Fruit fly (Drosophila melanogaster) whole organism, embryonic: ENCODE results near the gene CG2187.

Experiments used
- Atf3 ChIP-seq: fragments of 200-800 bp; sonication (Bioruptor generic); optimal IDR thresholded peaks from 3 replicates; lab custom pipeline; 2016; ENCODE audit warnings: missing biosample characterization, missing genetic modification characterization
- BEAF-32 ChIP-seq: fragments of 200-800 bp; sonication (Bioruptor generic); optimal IDR thresholded peaks from 3 replicates; lab custom pipeline; 2017; ENCODE audit warnings: missing biosample characterization, missing genetic modification characterization, mild to moderate bottlenecking, moderate library complexity, missing genetic modification reagents
- CG10274 ChIP-seq: fragments of 200-800 bp; sonication (Bioruptor generic); optimal IDR thresholded peaks from 3 replicates; lab custom pipeline; 2017; ENCODE audit warnings: missing biosample characterization, mild to moderate bottlenecking, missing genetic modification characterization
- CG10321 ChIP-seq: fragments of 200-800 bp; sonication (Bioruptor generic); IDR thresholded peaks from 2 replicates; pipeline ENCODE4 v1.3.6; 2022; ENCODE audit warnings: missing biosample characterization, missing genetic modification characterization
- CG12236 ChIP-seq: fragments of 200-800 bp; sonication (Bioruptor generic); optimal IDR thresholded peaks from 2 replicates; lab custom pipeline; 2016; ENCODE audit warnings: missing biosample characterization, missing genetic modification characterization
- CG1233 ChIP-seq: fragments of 200-800 bp; sonication (Bioruptor generic); optimal IDR thresholded peaks from 4 replicates; lab custom pipeline; 2018; ENCODE audit warnings: missing biosample characterization, mild to moderate bottlenecking, missing genetic modification characterization
- CG12659 ChIP-seq: fragments of 200-800 bp; sonication (Bioruptor generic); optimal IDR thresholded peaks from 3 replicates; lab custom pipeline; 2017; ENCODE audit warnings: mild to moderate bottlenecking, missing biosample characterization, missing genetic modification reagents, missing genetic modification characterization
- CG12942 ChIP-seq: fragments of 200-800 bp; sonication (Bioruptor generic); optimal IDR thresholded peaks from 3 replicates; lab custom pipeline; 2016; ENCODE audit warnings: missing biosample characterization, missing genetic modification characterization
- CG14667 ChIP-seq: fragments of 200-800 bp; sonication (Bioruptor generic); IDR thresholded peaks from 2 replicates; pipeline ENCODE4 v1.3.6; 2022; ENCODE audit warnings: missing biosample characterization, missing genetic modification characterization
- CG15073 ChIP-seq: fragments of 200-800 bp; sonication (Bioruptor generic); optimal IDR thresholded peaks from 2 replicates; lab custom pipeline; 2016; ENCODE audit warnings: missing biosample characterization, missing genetic modification characterization
- CG1529 ChIP-seq: fragments of 200-800 bp; sonication (Bioruptor generic); optimal IDR thresholded peaks from 3 replicates; lab custom pipeline; 2018; ENCODE audit warnings: missing biosample characterization, missing genetic modification characterization
- CG15514 ChIP-seq: fragments of 200-800 bp; sonication (Bioruptor generic); optimal IDR thresholded peaks from 3 replicates; lab custom pipeline; 2017; ENCODE audit warnings: missing biosample characterization, missing genetic modification characterization, mild to moderate bottlenecking, moderate library complexity, missing genetic modification reagents
- CG17568 ChIP-seq: fragments of 200-800 bp; sonication (Bioruptor generic); optimal IDR thresholded peaks from 2 replicates; lab custom pipeline; 2018; ENCODE audit warnings: missing biosample characterization, mild to moderate bottlenecking, missing genetic modification characterization, moderate library complexity
- CG2678 ChIP-seq: fragments of 200-800 bp; sonication (Bioruptor generic); optimal IDR thresholded peaks from 3 replicates; lab custom pipeline; 2019; ENCODE audit warnings: missing biosample characterization, mild to moderate bottlenecking, missing genetic modification characterization, moderate library complexity
- CG2875 ChIP-seq: fragments of 200-800 bp; sonication (Bioruptor generic); optimal IDR thresholded peaks from 2 replicates; lab custom pipeline; 2017; ENCODE audit warnings: missing biosample characterization, mild to moderate bottlenecking, missing genetic modification characterization, missing genetic modification reagents
- CG32767 ChIP-seq: fragments of 200-800 bp; sonication (Bioruptor generic); IDR thresholded peaks from 2 replicates; pipeline ENCODE4 v1.3.6; 2022; ENCODE audit warnings: missing biosample characterization, missing genetic modification characterization
- CG32772 ChIP-seq: fragments of 200-800 bp; sonication (Bioruptor generic); IDR thresholded peaks from 2 replicates; pipeline ENCODE4 v1.3.6; 2022; ENCODE audit warnings: missing biosample characterization, missing genetic modification characterization
- CG4328 ChIP-seq: fragments of 200-800 bp; sonication (Bioruptor generic); optimal IDR thresholded peaks from 3 replicates; lab custom pipeline; 2017; ENCODE audit warnings: missing biosample characterization, missing genetic modification reagents, missing genetic modification characterization
- CG6854 ChIP-seq: fragments of 200-800 bp; sonication (Bioruptor generic); optimal IDR thresholded peaks from 3 replicates; lab custom pipeline; 2017; ENCODE audit warnings: missing biosample characterization, mild to moderate bottlenecking, missing genetic modification characterization
- CG8388 ChIP-seq: fragments of 200-800 bp; sonication (Bioruptor generic); optimal IDR thresholded peaks from 2 replicates; lab custom pipeline; 2019; ENCODE audit warnings: missing biosample characterization, mild to moderate bottlenecking, missing genetic modification characterization, moderate library complexity
- CG9609 ChIP-seq: fragments of 200-800 bp; sonication (Bioruptor generic); optimal IDR thresholded peaks from 3 replicates; lab custom pipeline; 2016; ENCODE audit warnings: missing biosample characterization, missing genetic modification characterization
- CTCF ChIP-seq: fragments of 200-800 bp; sonication (Bioruptor generic); optimal IDR thresholded peaks from 2 replicates; lab custom pipeline; 2017; ENCODE audit warnings: missing biosample characterization, mild to moderate bottlenecking, missing genetic modification characterization, moderate library complexity
- Fer2 ChIP-seq: fragments of 200-800 bp; sonication (Bioruptor generic); optimal IDR thresholded peaks from 2 replicates; lab custom pipeline; 2018; ENCODE audit warnings: missing biosample characterization, mild to moderate bottlenecking, missing genetic modification characterization, moderate library complexity
- H2.0 ChIP-seq: fragments of 200-800 bp; sonication (Bioruptor generic); IDR thresholded peaks from 2 replicates; pipeline ENCODE4 v1.3.6; 2022; ENCODE audit warnings: missing biosample characterization, missing genetic modification characterization
- HmgZ ChIP-seq: fragments of 200-800 bp; sonication (Bioruptor generic); optimal IDR thresholded peaks from 2 replicates; lab custom pipeline; 2018; ENCODE audit warnings: missing biosample characterization, mild to moderate bottlenecking, missing genetic modification characterization
- Hmx ChIP-seq: fragments of 200-800 bp; sonication (Bioruptor generic); optimal IDR thresholded peaks from 2 replicates; lab custom pipeline; 2016; ENCODE audit warnings: missing biosample characterization, missing genetic modification characterization
- Hr51 ChIP-seq, 2 experiments: fragments of 200-800 bp; sonication (Bioruptor generic); optimal IDR thresholded peaks; 2 replicates in 1 of 2; 3 replicates in 1 of 2; lab custom pipeline; 2016 to 2018; ENCODE audit warnings: missing biosample characterization in 2 of 2, missing genetic modification characterization in 2 of 2, mild to moderate bottlenecking in 1 of 2, moderate library complexity in 1 of 2
- Hr78 ChIP-seq, 2 experiments: fragments of 200-800 bp in 1 of 2; fragments of >200 bp in 1 of 2; sonication (Bioruptor generic) in 1 of 2; optimal IDR thresholded peaks; 2 replicates each; lab custom pipeline; 2017 to 2019; ENCODE audit warnings: missing biosample characterization in 2 of 2, missing genetic modification characterization in 2 of 2, mild to moderate bottlenecking in 1 of 2, moderate library complexity in 1 of 2
- Lim3 ChIP-seq: fragments of 200-800 bp; sonication (Bioruptor generic); IDR thresholded peaks from 2 replicates; pipeline ENCODE4 v1.3.6; 2022; ENCODE audit warnings: missing biosample characterization, missing genetic modification characterization
- Oaz ChIP-seq: fragments of 200-800 bp; sonication (Bioruptor generic); IDR thresholded peaks from 2 replicates; pipeline ENCODE4 v1.3.6; 2022; ENCODE audit warnings: missing biosample characterization, missing genetic modification characterization
- PHDP ChIP-seq: fragments of 200-800 bp; sonication (Bioruptor generic); optimal IDR thresholded peaks from 3 replicates; lab custom pipeline; 2018; ENCODE audit warnings: missing biosample characterization, mild to moderate bottlenecking, missing genetic modification characterization, moderate library complexity
- Ravus ChIP-seq: fragments of 200-800 bp; sonication (Bioruptor generic); IDR thresholded peaks from 2 replicates; pipeline ENCODE4 v1.3.6; 2022; ENCODE audit warnings: missing biosample characterization, missing genetic modification characterization
- al ChIP-seq: fragments of 200-800 bp; sonication (Bioruptor generic); IDR thresholded peaks from 2 replicates; pipeline ENCODE4 v1.3.6; 2022; ENCODE audit warnings: missing biosample characterization, missing genetic modification characterization
- crp ChIP-seq, 2 experiments: fragments of 200-800 bp; sonication (Bioruptor generic); optimal IDR thresholded peaks; 2 replicates in 1 of 2; 3 replicates in 1 of 2; lab custom pipeline; 2017; ENCODE audit warnings: missing biosample characterization in 2 of 2, missing genetic modification characterization in 2 of 2, mild to moderate bottlenecking in 1 of 2, moderate library complexity in 1 of 2
- gem ChIP-seq: fragments of 200-800 bp; sonication (Bioruptor generic); optimal IDR thresholded peaks from 2 replicates; lab custom pipeline; 2019; ENCODE audit warnings: missing biosample characterization, mild to moderate bottlenecking, missing genetic modification characterization, moderate library complexity
- gfzf ChIP-seq: fragments of 200-800 bp; sonication (Bioruptor generic); optimal IDR thresholded peaks from 2 replicates; lab custom pipeline; 2016; ENCODE audit warnings: missing biosample characterization, mild to moderate bottlenecking, missing genetic modification characterization, moderate library complexity
- gsb ChIP-seq: fragments of 200-800 bp; sonication (Bioruptor generic); IDR thresholded peaks from 2 replicates; pipeline ENCODE4 v1.3.6; 2022; ENCODE audit warnings: missing biosample characterization, missing genetic modification characterization
- gt ChIP-seq: fragments of 200-800 bp; sonication (Bioruptor generic); IDR thresholded peaks from 2 replicates; pipeline ENCODE4 v1.3.6; 2022; ENCODE audit warnings: missing biosample characterization, missing genetic modification characterization
- ham ChIP-seq: fragments of 200-800 bp; sonication (Bioruptor generic); IDR thresholded peaks from 2 replicates; pipeline ENCODE4 v1.3.6; 2022; ENCODE audit warnings: missing biosample characterization, missing genetic modification characterization
- kah ChIP-seq: fragments of 200-800 bp; sonication (Bioruptor generic); optimal IDR thresholded peaks from 2 replicates; lab custom pipeline; 2018; ENCODE audit warnings: missing biosample characterization, mild to moderate bottlenecking, missing genetic modification characterization
- klu ChIP-seq: fragments of 200-800 bp; sonication (Bioruptor generic); IDR thresholded peaks from 2 replicates; pipeline ENCODE4 v1.3.6; 2022; ENCODE audit warnings: missing biosample characterization, missing genetic modification characterization
- lmd ChIP-seq: fragments of 200-800 bp; sonication (Bioruptor generic); IDR thresholded peaks from 2 replicates; pipeline ENCODE4 v1.3.6; 2022; ENCODE audit warnings: missing biosample characterization, missing genetic modification characterization
- mld ChIP-seq: fragments of 200-800 bp; sonication (Bioruptor generic); IDR thresholded peaks from 3 replicates; pipeline ENCODE4 v1.3.6; 2022; ENCODE audit warnings: missing biosample characterization, missing genetic modification characterization; ENCODE audit not compliant: partially characterized antibody
- nerfin-1 ChIP-seq: fragments of 200-800 bp; sonication (Bioruptor generic); optimal IDR thresholded peaks from 3 replicates; lab custom pipeline; 2019; ENCODE audit warnings: missing biosample characterization, mild to moderate bottlenecking, missing genetic modification characterization, moderate library complexity
- pita ChIP-seq: fragments of 200-800 bp; sonication (Bioruptor generic); optimal IDR thresholded peaks from 2 replicates; lab custom pipeline; 2017; ENCODE audit warnings: missing biosample characterization, mild to moderate bottlenecking, missing genetic modification characterization
- sc ChIP-seq, 3 experiments: fragments of >200 bp in 2 of 3; fragments of 200-800 bp in 1 of 3; sonication (Bioruptor generic) in 1 of 3; optimal IDR thresholded peaks; 2 replicates in 2 of 3; 3 replicates in 1 of 3; lab custom pipeline; 2017; ENCODE audit warnings: mild to moderate bottlenecking in 1 of 3, missing biosample characterization in 1 of 3, missing genetic modification characterization in 1 of 3, missing genetic modification reagents in 1 of 3
- shn ChIP-seq: fragments of 200-800 bp; sonication (Bioruptor generic); optimal IDR thresholded peaks from 3 replicates; lab custom pipeline; 2016; ENCODE audit warnings: missing biosample characterization, missing genetic modification characterization
- tgo ChIP-seq: fragments of 200-800 bp; sonication (Bioruptor generic); IDR thresholded peaks from 3 replicates; pipeline ENCODE4 v1.3.6; 2022; ENCODE audit warnings: missing biosample characterization, missing genetic modification characterization
- usp ChIP-seq: fragments of >200 bp; optimal IDR thresholded peaks from 2 replicates; lab custom pipeline; 2017; ENCODE audit warnings: missing biosample characterization, missing genetic modification characterization
- wek ChIP-seq: fragments of 200-800 bp; sonication (Bioruptor generic); optimal IDR thresholded peaks from 3 replicates; lab custom pipeline; 2018; ENCODE audit warnings: missing biosample characterization, mild to moderate bottlenecking, missing genetic modification characterization, moderate library complexity
- yki ChIP-seq: fragments of >200 bp; optimal IDR thresholded peaks from 3 replicates; lab custom pipeline; 2018

The CG2187 gene

DNA sequence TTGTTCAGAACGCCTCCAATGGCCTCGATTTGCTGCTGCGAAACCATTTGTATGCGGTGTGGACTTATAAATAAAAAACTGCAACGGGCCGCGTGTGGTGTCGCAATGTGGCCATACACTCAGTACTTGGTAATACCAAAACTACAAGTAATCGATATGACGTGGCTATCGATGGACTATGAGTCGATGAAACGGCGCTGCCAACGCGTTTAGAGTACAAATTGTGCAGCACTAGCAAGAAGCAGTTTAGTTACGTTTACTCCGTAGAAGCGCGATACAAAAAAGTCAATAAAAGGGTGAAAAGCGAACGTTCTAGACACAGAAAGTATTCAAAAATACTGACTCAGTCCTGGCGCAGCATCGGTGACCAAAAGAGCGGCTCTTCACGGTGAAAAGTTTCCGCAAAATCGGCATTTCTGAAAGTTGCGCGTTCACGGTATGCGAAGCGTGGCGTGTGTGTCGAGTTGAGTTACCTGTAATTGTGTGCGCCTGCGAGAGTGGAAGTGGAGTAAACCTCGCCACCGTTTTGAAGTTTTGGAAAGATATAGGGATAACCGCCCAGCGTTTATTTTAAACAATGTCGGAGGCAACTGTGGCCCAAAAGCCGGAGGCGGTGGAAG, 10.9 kb downstream of the CG2187 start, which contains the start of the genes nero and CG1910 (continued):
- TF ChIP-seq gt (GFP tag; lab: Robert Waterston, UW) (no peak), CG12659 (GFP tag; lab: Kevin White, UChicago) (peak; percentile 63), Lim3 (GFP tag; lab: Robert Waterston, UW) (no peak), CG10274 (no peak), gfzf (GFP tag; lab: Kevin White, UChicago) (peak; percentile 92), CG1233 (GFP tag; lab: Kevin White, UChicago) (peak; percentile 29), ham (GFP tag; lab: Robert Waterston, UW) (no peak), al (GFP tag; lab: Robert Waterston, UW) (no peak), CG15073 (GFP tag; lab: Kevin White, UChicago) (no peak), CG12236 (no peak), kah (GFP tag; lab: Kevin White, UChicago) (no peak), BEAF-32 (peak; percentile 92), Hr78 (GFP tag; optimal IDR thresholded peaks at IDR 0.05; lab: Kevin White, UChicago) (no peak), HmgZ (tag; lab: Kevin White, UChicago) (peak; percentile 77), pita (GFP tag; lab: Kevin White, UChicago) (no peak), CG12942 (no peak), CG2875 (GFP tag; lab: Kevin White, UChicago) (no peak), CG1529 (GFP tag; lab: Kevin White, UChicago) (no peak), CTCF (GFP tag; lab: Kevin White, UChicago) (peak; percentile 39), lmd (GFP tag; lab: Robert Waterston, UW) (no peak), nerfin-1 (tag; lab: Kevin White, UChicago) (peak; percentile 25), gem (tag; lab: Kevin White, UChicago) (no peak), CG6854 (GFP tag; lab: Kevin White, UChicago) (no peak), gsb (GFP tag; lab: Robert Waterston, UW) (no peak), CG32772 (GFP tag; lab: Robert Waterston, UW) (no peak), mld (no peak), PHDP (tag; lab: Kevin White, UChicago) (no peak), CG14667 (no peak), Hmx (GFP tag; lab: Kevin White, UChicago) (no peak), CG4328 (no peak), shn (no peak), CG10321 (GFP tag; lab: Robert Waterston, UW) (no peak), CG32767 (no peak), CG17568 (GFP tag; lab: Kevin White, UChicago) (no peak), CG9609 (no peak), klu (GFP tag; lab: Robert Waterston, UW) (no peak), Hr51 (GFP tag; optimal IDR thresholded peaks at IDR 0.05; lab: Kevin White, UChicago) (no peak), Atf3 (GFP tag; lab: Kevin White, UChicago) (no peak), Fer2 (tag; lab: Kevin White, UChicago) (no peak), yki (no peak), CG2678 (peak; percentile 11), usp (GFP tag; lab: Kevin White, UChicago) (no peak), wek (GFP tag; lab: Kevin White, UChicago) (no peak), sc (optimal IDR thresholded peaks at IDR 0.05; lab: Kevin White, UChicago) (no peak), sc (GFP tag; optimal IDR thresholded peaks at IDR 0.05; lab: Kevin White, UChicago) (no peak), H2.0 (GFP tag; lab: Robert Waterston, UW) (no peak), CG15514 (GFP tag; lab: Kevin White, UChicago) (peak; percentile 78), tgo (GFP tag; lab: Robert Waterston, UW) (no peak), Ravus (GFP tag; lab: Robert Waterston, UW) (no peak), crp (GFP tag; optimal IDR thresholded peaks at IDR 0.05; lab: Kevin White, UChicago) (peak in 1 of 2 experiments; percentile 13), CG8388 (GFP tag; lab: Kevin White, UChicago) (peak; percentile 10), Oaz (GFP tag; lab: Robert Waterston, UW) (no peak)
